Worm (Caenorhabditis elegans) whole organism, L2 larva: ENCODE measurements around the gene F55E10.4.

Experiments
- Y55F3AM.14 ChIP-seq: fragments of 200-800 bp; sonication (Bioruptor generic); optimal IDR thresholded peaks from 2 replicates; lab custom pipeline; 2018; ENCODE audit warnings: mild to moderate bottlenecking, missing genetic modification characterization, missing compliant biosample characterization
- ceh-16 ChIP-seq: fragments of 150-350 bp; optimal IDR thresholded peaks from 2 replicates; lab custom pipeline; 2014; ENCODE audit warnings: missing biosample characterization, missing genetic modification characterization
- lin-11 ChIP-seq: fragments of 150-350 bp; sonication (generic microtip); optimal IDR thresholded peaks from 2 replicates; lab custom pipeline; 2014; ENCODE audit warnings: missing biosample characterization, missing genetic modification characterization, inconsistent platforms, mixed read lengths
- lin-13 ChIP-seq: fragments of 150-350 bp; optimal IDR thresholded peaks from 2 replicates; lab custom pipeline; 2014; ENCODE audit warnings: missing biosample characterization, missing genetic modification reagents, missing genetic modification characterization
- mdl-1 ChIP-seq, 2 experiments: fragments of 150-350 bp in 1 of 2; sonication (generic microtip) in 1 of 2; optimal IDR thresholded peaks; 2 replicates each; lab custom pipeline; 2017; ENCODE audit warnings: missing biosample characterization in 2 of 2, missing genetic modification characterization in 2 of 2
- nhr-11 ChIP-seq: fragments of 150-350 bp; optimal IDR thresholded peaks from 2 replicates; lab custom pipeline; 2014; ENCODE audit warnings: missing biosample characterization, missing genetic modification characterization
- nhr-12 ChIP-seq: fragments of 150-350 bp; optimal IDR thresholded peaks from 2 replicates; lab custom pipeline; 2014; ENCODE audit warnings: missing biosample characterization, missing genetic modification characterization
- nhr-6 ChIP-seq: fragments of 150-350 bp; optimal IDR thresholded peaks from 2 replicates; lab custom pipeline; 2014; ENCODE audit warnings: missing biosample characterization, missing genetic modification characterization
- unc-62 ChIP-seq: fragments of 150-350 bp; optimal IDR thresholded peaks from 2 replicates; lab custom pipeline; 2014; ENCODE audit warnings: missing biosample characterization, missing genetic modification reagents, missing genetic modification characterization

DNA sequence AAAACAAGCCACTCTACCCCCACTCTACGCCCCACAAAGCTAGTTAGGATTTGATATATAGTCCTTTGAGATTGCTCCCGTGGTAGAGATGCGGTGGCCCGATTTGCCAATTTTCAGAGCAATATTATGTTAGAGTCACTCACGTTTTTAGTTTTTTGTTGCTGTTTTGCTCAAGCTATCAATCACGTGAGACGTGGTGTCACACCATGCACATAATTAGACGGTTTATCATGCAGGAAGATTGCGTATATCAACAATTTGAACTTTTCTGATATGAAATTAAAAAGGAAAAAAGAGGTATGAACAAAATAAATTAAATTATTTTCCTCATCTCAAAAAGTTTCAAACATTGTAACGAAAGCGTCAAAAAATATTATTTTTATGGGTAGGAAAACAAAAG lies 28.6 kb upstream of the F55E10.4 start:
- TF ChIP-seq Y55F3AM.14 (no peak), lin-13 (GFP tag; lab: Kevin White, UChicago) (no peak), nhr-6 (tag; lab: Kevin White, UChicago) (no peak), unc-62 (GFP tag; lab: Kevin White, UChicago) (no peak), nhr-12 (tag; lab: Kevin White, UChicago) (no peak), lin-11 (tag; lab: Kevin White, UChicago) (no peak), mdl-1 (tag; optimal IDR thresholded peaks at IDR 0.05; lab: Kevin White, UChicago) (no peak), ceh-16 (tag; lab: Kevin White, UChicago) (no peak), nhr-11 (tag; lab: Kevin White, UChicago) (no peak)
